Worm (Caenorhabditis elegans) whole organism, L4/young adult: Measurements from ENCODE around the gene ZC416.2.

ENCODE experiments used
- W03F9.2 ChIP-seq: fragments of 150-350 bp; optimal IDR thresholded peaks from 2 replicates; lab custom pipeline; 2014; ENCODE audit warnings: missing biosample characterization, missing genetic modification characterization
- dao-5 ChIP-seq: sonication (generic microtip); optimal IDR thresholded peaks from 2 replicates; lab custom pipeline; 2016; ENCODE audit warnings: missing genotype, missing genetic modification characterization, moderate library complexity, missing compliant biosample characterization
- him-1 ChIP-seq: sonication (generic microtip); optimal IDR thresholded peaks from 2 replicates; lab custom pipeline; 2016; ENCODE audit warnings: missing genotype, missing genetic modification reagents, missing genetic modification characterization, missing compliant biosample characterization

ce11 chrIV:3598452-3598851 is 35.0 kb upstream of the ZC416.2 start, which contains the start of gene Y37E11B.5:
- no peak for TF ChIP-seq him-1 (tag; lab: Kevin White, UChicago)
- TF ChIP-seq dao-5 (tag; lab: Kevin White, UChicago): no peak
- TF ChIP-seq W03F9.2 (tag; lab: Kevin White, UChicago): no peak
